Worm (Caenorhabditis elegans) whole organism, L3 larva: Measurements from ENCODE around the gene ZK285.2.

ENCODE experiments used
- ceh-28 ChIP-seq: fragments of 150-350 bp; optimal IDR thresholded peaks from 2 replicates; lab custom pipeline; 2014; ENCODE audit warnings: missing biosample characterization, missing genetic modification reagents, missing genetic modification characterization
- fkh-10 ChIP-seq: sonication (generic microtip); optimal IDR thresholded peaks from 2 replicates; lab custom pipeline; 2017; ENCODE audit warnings: missing biosample characterization, missing genetic modification reagents, missing genetic modification characterization
- jun-1 ChIP-seq: fragments of 150-350 bp; optimal IDR thresholded peaks from 2 replicates; lab custom pipeline; 2014; ENCODE audit warnings: missing biosample characterization, missing genetic modification reagents, missing genetic modification characterization
- nhr-23 ChIP-seq: fragments of 150-350 bp; optimal IDR thresholded peaks from 2 replicates; lab custom pipeline; 2014; ENCODE audit warnings: missing biosample characterization, missing genetic modification reagents, missing genetic modification characterization
- pha-4 ChIP-seq: fragments of 150-350 bp; optimal IDR thresholded peaks from 2 replicates; lab custom pipeline; 2014; ENCODE audit warnings: missing biosample characterization, missing genetic modification reagents, missing genetic modification characterization
- pqm-1 ChIP-seq: fragments of 150-350 bp; optimal IDR thresholded peaks from 2 replicates; lab custom pipeline; 2017; ENCODE audit warnings: missing biosample characterization, missing genetic modification characterization, inconsistent platforms
- unc-62 ChIP-seq: fragments of 150-350 bp; sonication (generic microtip); optimal IDR thresholded peaks from 4 replicates; lab custom pipeline; 2014; ENCODE audit warnings: missing biosample characterization, missing genetic modification reagents, missing genetic modification characterization

- TF ChIP-seq pqm-1 = no peak
- TF ChIP-seq pha-4 (tag; lab: Kevin White, UChicago) = no peak
- no peak for TF ChIP-seq fkh-10 (GFP tag; lab: Kevin White, UChicago)
- no peak for TF ChIP-seq ceh-28
- no peak for TF ChIP-seq nhr-23 (tag; lab: Kevin White, UChicago)
- TF ChIP-seq unc-62 (GFP tag; lab: Kevin White, UChicago) = no peak
- TF ChIP-seq jun-1 (tag; lab: Kevin White, UChicago) = no peak
Observed at ce11 chrV:16057010-16057463, 10.4 kb downstream of the ZK285.2 start, which contains the start of gene F14H3.5.
